Fruit fly (Drosophila melanogaster) whole organism, embryonic: ENCODE data around the gene CG8814.

Experiments used
- CG14710 ChIP-seq: fragments of 200-800 bp; sonication (Bioruptor generic); optimal IDR thresholded peaks from 3 replicates; lab custom pipeline; 2019; ENCODE audit warnings: missing biosample characterization, mild to moderate bottlenecking, missing genetic modification characterization, moderate library complexity
- CG14965 ChIP-seq: fragments of 200-800 bp; sonication (Bioruptor generic); optimal IDR thresholded peaks from 2 replicates; lab custom pipeline; 2016; ENCODE audit warnings: missing biosample characterization, missing genetic modification characterization, borderline replicate concordance
- CG15073 ChIP-seq: fragments of 200-800 bp; sonication (Bioruptor generic); optimal IDR thresholded peaks from 2 replicates; lab custom pipeline; 2016; ENCODE audit warnings: missing biosample characterization, missing genetic modification characterization
- CG15514 ChIP-seq: fragments of 200-800 bp; sonication (Bioruptor generic); optimal IDR thresholded peaks from 3 replicates; lab custom pipeline; 2017; ENCODE audit warnings: missing biosample characterization, missing genetic modification characterization, mild to moderate bottlenecking, moderate library complexity, missing genetic modification reagents
- CG15696 ChIP-seq: fragments of 200-800 bp; sonication (Bioruptor generic); optimal IDR thresholded peaks from 2 replicates; lab custom pipeline; 2019; ENCODE audit warnings: missing biosample characterization, mild to moderate bottlenecking, missing genetic modification characterization, moderate library complexity
- CG16813 ChIP-seq: fragments of 200-800 bp; sonication (Bioruptor generic); IDR thresholded peaks from 3 replicates; pipeline ENCODE4 v1.3.6; 2022; ENCODE audit warnings: missing biosample characterization, missing genetic modification characterization; ENCODE audit not compliant: partially characterized antibody
- CG16815 ChIP-seq: fragments of 200-800 bp; sonication (Bioruptor generic); optimal IDR thresholded peaks from 3 replicates; lab custom pipeline; 2017; ENCODE audit warnings: missing biosample characterization, mild to moderate bottlenecking, missing genetic modification characterization
- CG17385 ChIP-seq: fragments of 200-800 bp; sonication (Bioruptor generic); optimal IDR thresholded peaks from 3 replicates; lab custom pipeline; 2018; ENCODE audit warnings: missing biosample characterization, mild to moderate bottlenecking, missing genetic modification characterization
- CG18764 ChIP-seq: fragments of 200-800 bp; sonication (Bioruptor generic); optimal IDR thresholded peaks from 3 replicates; lab custom pipeline; 2016; ENCODE audit warnings: missing biosample characterization, missing genetic modification characterization
- CG2889 ChIP-seq: fragments of 200-800 bp; sonication (Bioruptor generic); IDR thresholded peaks from 3 replicates; pipeline ENCODE4 v1.3.6; 2022; ENCODE audit warnings: missing biosample characterization, missing genetic modification characterization
- CG31365 ChIP-seq: fragments of 200-800 bp; sonication (Bioruptor generic); optimal IDR thresholded peaks from 2 replicates; lab custom pipeline; 2018; ENCODE audit warnings: missing biosample characterization, mild to moderate bottlenecking, missing genetic modification characterization
- CG3163 ChIP-seq: fragments of 200-800 bp; sonication (Bioruptor generic); optimal IDR thresholded peaks from 3 replicates; lab custom pipeline; 2016; ENCODE audit warnings: missing biosample characterization, missing genetic modification characterization
- CG33557 ChIP-seq: fragments of 200-800 bp; sonication (Bioruptor generic); optimal IDR thresholded peaks from 2 replicates; lab custom pipeline; 2019; ENCODE audit warnings: missing biosample characterization, mild to moderate bottlenecking, missing genetic modification characterization, moderate library complexity
- CG43689 ChIP-seq: fragments of 200-800 bp; sonication (Bioruptor generic); IDR thresholded peaks from 2 replicates; pipeline ENCODE4 v1.3.6; 2022; ENCODE audit warnings: missing biosample characterization, missing genetic modification characterization
- CG4424 ChIP-seq: fragments of 200-800 bp; sonication (Bioruptor generic); optimal IDR thresholded peaks from 3 replicates; lab custom pipeline; 2016; ENCODE audit warnings: missing biosample characterization, missing genetic modification characterization
- CG7928 ChIP-seq: fragments of 200-800 bp; sonication (Bioruptor generic); optimal IDR thresholded peaks from 2 replicates; lab custom pipeline; 2017; ENCODE audit warnings: missing biosample characterization, mild to moderate bottlenecking, missing genetic modification characterization
- CG8388 ChIP-seq: fragments of 200-800 bp; sonication (Bioruptor generic); optimal IDR thresholded peaks from 2 replicates; lab custom pipeline; 2019; ENCODE audit warnings: missing biosample characterization, mild to moderate bottlenecking, missing genetic modification characterization, moderate library complexity
- Chrac-16 ChIP-seq: fragments of 200-800 bp; sonication (Bioruptor generic); optimal IDR thresholded peaks from 3 replicates; lab custom pipeline; 2016; ENCODE audit warnings: missing biosample characterization, missing genetic modification characterization
- D ChIP-seq, 2 experiments: fragments of 200-800 bp in 1 of 2; fragments of >200 bp in 1 of 2; sonication (Bioruptor generic) in 1 of 2; optimal IDR thresholded peaks; 2 replicates in 1 of 2; 3 replicates in 1 of 2; lab custom pipeline; 2017; ENCODE audit warnings: mild to moderate bottlenecking in 1 of 2, missing biosample characterization in 1 of 2, missing genetic modification characterization in 1 of 2, missing genetic modification reagents in 1 of 2
- Dbx ChIP-seq: fragments of 200-800 bp; sonication (Bioruptor generic); IDR thresholded peaks from 3 replicates; pipeline ENCODE4 v1.3.6; 2022; ENCODE audit warnings: missing biosample characterization, missing genetic modification characterization
- Dfd ChIP-seq, 2 experiments: fragments of >200 bp; optimal IDR thresholded peaks; 2 replicates each; lab custom pipeline; 2017; ENCODE audit warnings: missing biosample characterization in 2 of 2, missing genetic modification characterization in 2 of 2
- Dip2 ChIP-seq: fragments of 200-800 bp; sonication (Bioruptor generic); IDR thresholded peaks from 2 replicates; pipeline ENCODE4 v1.3.6; 2022; ENCODE audit warnings: missing biosample characterization, missing genetic modification characterization
- Hey ChIP-seq: fragments of 200-800 bp; sonication (Bioruptor generic); optimal IDR thresholded peaks from 3 replicates; lab custom pipeline; 2018; ENCODE audit warnings: missing biosample characterization, mild to moderate bottlenecking, missing genetic modification characterization
- HmgD ChIP-seq: fragments of 200-800 bp; sonication (Bioruptor generic); optimal IDR thresholded peaks from 3 replicates; lab custom pipeline; 2016; ENCODE audit warnings: missing biosample characterization, missing genetic modification characterization
- Hsf ChIP-seq: fragments of 200-800 bp; sonication (Bioruptor generic); optimal IDR thresholded peaks from 3 replicates; lab custom pipeline; 2016; ENCODE audit warnings: missing biosample characterization, missing genetic modification characterization
- Jarid2 ChIP-seq: fragments of 200-800 bp; sonication (Bioruptor generic); optimal IDR thresholded peaks from 3 replicates; lab custom pipeline; 2017; ENCODE audit warnings: mild to moderate bottlenecking, missing biosample characterization, missing genetic modification reagents, missing genetic modification characterization
- MTF-1 ChIP-seq: fragments of 200-800 bp; sonication (Bioruptor generic); optimal IDR thresholded peaks from 2 replicates; lab custom pipeline; 2018; ENCODE audit warnings: missing biosample characterization, mild to moderate bottlenecking, missing genetic modification characterization, borderline replicate concordance
- Rx ChIP-seq: fragments of 200-800 bp; sonication (Bioruptor generic); IDR thresholded peaks from 2 replicates; pipeline ENCODE4 v1.3.6; 2022; ENCODE audit warnings: missing biosample characterization, missing genetic modification characterization
- Six4 ChIP-seq: fragments of 200-800 bp; sonication (Bioruptor generic); optimal IDR thresholded peaks from 2 replicates; lab custom pipeline; 2016; ENCODE audit warnings: missing biosample characterization, missing genetic modification characterization
- Vsx1 ChIP-seq: fragments of 200-800 bp; sonication (Bioruptor generic); optimal IDR thresholded peaks from 2 replicates; lab custom pipeline; 2017; ENCODE audit warnings: missing biosample characterization, mild to moderate bottlenecking, missing genetic modification characterization, missing genetic modification reagents
- amos ChIP-seq: fragments of 200-800 bp; sonication (Bioruptor generic); IDR thresholded peaks from 2 replicates; pipeline ENCODE4 v1.3.6; 2022; ENCODE audit warnings: missing biosample characterization, missing genetic modification characterization; ENCODE audit not compliant: partially characterized antibody
- az2 ChIP-seq: fragments of 200-800 bp; sonication (Bioruptor generic); optimal IDR thresholded peaks from 3 replicates; lab custom pipeline; 2016; ENCODE audit warnings: missing biosample characterization, missing genetic modification characterization
- btn ChIP-seq: fragments of 200-800 bp; sonication (Bioruptor generic); optimal IDR thresholded peaks from 2 replicates; lab custom pipeline; 2016; ENCODE audit warnings: missing biosample characterization, missing genetic modification characterization
- cas ChIP-seq: fragments of 200-800 bp; sonication (Bioruptor generic); IDR thresholded peaks from 2 replicates; pipeline ENCODE4 v1.3.6; 2022; ENCODE audit warnings: missing biosample characterization, missing genetic modification characterization
- crp ChIP-seq, 2 experiments: fragments of 200-800 bp; sonication (Bioruptor generic); optimal IDR thresholded peaks; 2 replicates in 1 of 2; 3 replicates in 1 of 2; lab custom pipeline; 2017; ENCODE audit warnings: missing biosample characterization in 2 of 2, missing genetic modification characterization in 2 of 2, mild to moderate bottlenecking in 1 of 2, moderate library complexity in 1 of 2
- danr ChIP-seq: fragments of 200-800 bp; sonication (Bioruptor generic); IDR thresholded peaks from 2 replicates; pipeline ENCODE4 v1.3.6; 2022; ENCODE audit warnings: missing biosample characterization, missing genetic modification characterization
- dmrt11E ChIP-seq: fragments of 200-800 bp; sonication (Bioruptor generic); optimal IDR thresholded peaks from 3 replicates; lab custom pipeline; 2018; ENCODE audit warnings: missing biosample characterization, mild to moderate bottlenecking, missing genetic modification characterization, moderate library complexity
- ewg ChIP-seq: fragments of 200-800 bp; sonication (Bioruptor generic); optimal IDR thresholded peaks from 3 replicates; lab custom pipeline; 2017; ENCODE audit warnings: mild to moderate bottlenecking, missing biosample characterization, missing genetic modification reagents, missing genetic modification characterization
- fd3F ChIP-seq: fragments of 200-800 bp; sonication (Bioruptor generic); optimal IDR thresholded peaks from 2 replicates; lab custom pipeline; 2018; ENCODE audit warnings: missing biosample characterization, mild to moderate bottlenecking, missing genetic modification characterization, moderate library complexity
- fu2 ChIP-seq: fragments of 200-800 bp; sonication (Bioruptor generic); optimal IDR thresholded peaks from 2 replicates; lab custom pipeline; 2016; ENCODE audit warnings: missing biosample characterization, missing genetic modification characterization
- klu ChIP-seq: fragments of 200-800 bp; sonication (Bioruptor generic); IDR thresholded peaks from 2 replicates; pipeline ENCODE4 v1.3.6; 2022; ENCODE audit warnings: missing biosample characterization, missing genetic modification characterization
- pnt ChIP-seq: fragments of 200-800 bp; sonication (Bioruptor generic); optimal IDR thresholded peaks from 3 replicates; lab custom pipeline; 2016; ENCODE audit warnings: missing biosample characterization, missing genetic modification characterization
- sd ChIP-seq: fragments of 200-800 bp; sonication (Bioruptor generic); optimal IDR thresholded peaks from 3 replicates; lab custom pipeline; 2018; ENCODE audit warnings: missing biosample characterization, mild to moderate bottlenecking, missing genetic modification characterization, moderate library complexity
- slou ChIP-seq: fragments of 200-800 bp; sonication (Bioruptor generic); optimal IDR thresholded peaks from 3 replicates; lab custom pipeline; 2016; ENCODE audit warnings: missing biosample characterization, missing genetic modification characterization
- trem ChIP-seq: fragments of 200-800 bp; optimal IDR thresholded peaks from 3 replicates; lab custom pipeline; 2019; ENCODE audit warnings: missing biosample characterization, mild to moderate bottlenecking, missing genetic modification characterization, moderate library complexity
- vnd ChIP-seq: fragments of 200-800 bp; sonication (Bioruptor generic); IDR thresholded peaks from 3 replicates; pipeline ENCODE4 v1.3.6; 2022; ENCODE audit warnings: missing biosample characterization, missing genetic modification characterization; ENCODE audit not compliant: partially characterized antibody
- wdn ChIP-seq: fragments of 200-800 bp; sonication (Bioruptor generic); IDR thresholded peaks from 2 replicates; pipeline ENCODE4 v1.3.6; 2022; ENCODE audit warnings: missing biosample characterization, missing genetic modification characterization
- zen2 ChIP-seq: fragments of 200-800 bp; sonication (Bioruptor generic); IDR thresholded peaks from 3 replicates; pipeline ENCODE4 v1.3.6; 2022; ENCODE audit warnings: missing biosample characterization, missing genetic modification characterization; ENCODE audit not compliant: partially characterized antibody

Gene CG8814

DNA sequence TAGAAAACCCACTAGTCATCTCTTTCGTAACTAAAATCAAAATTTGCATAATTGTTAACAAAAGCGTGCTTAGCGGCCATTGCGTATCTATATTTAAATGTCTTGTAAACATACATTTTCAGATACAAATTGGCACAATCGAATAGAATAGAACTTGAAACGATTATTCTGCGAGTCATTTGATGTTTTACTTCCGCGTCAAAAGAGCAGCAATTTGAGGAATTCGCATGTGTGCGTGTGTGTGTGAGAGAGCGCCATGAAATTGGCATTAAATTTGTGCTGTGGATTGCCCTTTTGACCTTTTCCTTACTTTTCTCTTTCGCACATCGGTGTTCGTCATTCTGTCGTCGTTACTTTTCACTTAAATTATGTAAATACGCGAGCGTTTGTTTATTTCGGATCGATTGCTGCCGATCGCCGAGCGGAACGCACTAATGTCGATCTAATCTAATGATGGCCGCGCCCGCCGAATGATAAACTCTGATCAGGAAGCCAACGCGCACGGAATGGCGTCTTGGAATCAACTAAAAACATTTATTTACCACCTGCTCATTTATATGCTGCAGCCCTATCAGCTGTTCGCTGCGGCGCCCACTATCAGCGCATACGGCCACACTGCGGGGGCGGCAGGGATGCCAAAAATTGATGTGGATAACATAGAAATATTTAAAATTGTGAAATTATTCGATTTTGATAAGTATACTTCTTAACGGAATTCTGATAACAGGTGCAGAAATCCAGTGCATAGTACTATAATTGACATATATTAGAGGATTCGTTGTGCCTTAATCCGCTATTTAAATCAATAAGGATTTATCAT is 10.2 kb downstream of the CG8814 start (continued):
- TF ChIP-seq D (optimal IDR thresholded peaks at IDR 0.05; lab: Kevin White, UChicago) (no peak), D (GFP tag; optimal IDR thresholded peaks at IDR 0.05; lab: Kevin White, UChicago) (no peak), Dbx (peak; percentile 69), zen2 (GFP tag; lab: Robert Waterston, UW) (no peak; the same call in 2 of the 3 replicates), dmrt11E (tag; lab: Kevin White, UChicago) (no peak), Dip2 (GFP tag; lab: Robert Waterston, UW) (no peak), vnd (GFP tag; lab: Robert Waterston, UW) (no peak), CG18764 (GFP tag; lab: Kevin White, UChicago) (no peak), CG16813 (GFP tag; lab: Robert Waterston, UW) (peak; percentile 18; the same call in 2 of the 3 replicates), amos (peak; percentile 56; the same call in 1 of the 2 replicates), CG43689 (no peak), Dfd (GFP tag; optimal IDR thresholded peaks at IDR 0.05; lab: Kevin White, UChicago) (no peak), CG31365 (tag; lab: Kevin White, UChicago) (peak; percentile 44), CG4424 (GFP tag; lab: Kevin White, UChicago) (no peak), CG17385 (GFP tag; lab: Kevin White, UChicago) (peak; percentile 32), sd (tag; lab: Kevin White, UChicago) (peak; percentile 92), CG15696 (tag; lab: Kevin White, UChicago) (peak; percentile 11), trem (tag; lab: Kevin White, UChicago) (peak; percentile 34), CG33557 (GFP tag; lab: Kevin White, UChicago) (peak; percentile 19), Jarid2 (GFP tag; lab: Kevin White, UChicago) (peak; percentile 93), HmgD (GFP tag; lab: Kevin White, UChicago) (no peak), CG14710 (tag; lab: Kevin White, UChicago) (peak; percentile 56), btn (GFP tag; lab: Kevin White, UChicago) (no peak), Hsf (no peak), Chrac-16 (GFP tag; lab: Kevin White, UChicago) (no peak), fd3F (GFP tag; lab: Kevin White, UChicago) (no peak), Vsx1 (no peak), Rx (GFP tag; lab: Robert Waterston, UW) (no peak), pnt (GFP tag; lab: Kevin White, UChicago) (no peak), CG15073 (GFP tag; lab: Kevin White, UChicago) (no peak), CG8388 (GFP tag; lab: Kevin White, UChicago) (peak; percentile 4), slou (GFP tag; lab: Kevin White, UChicago) (no peak), wdn (GFP tag; lab: Robert Waterston, UW) (no peak), CG14965 (GFP tag; lab: Kevin White, UChicago) (no peak), Hey (tag; lab: Kevin White, UChicago) (peak; percentile 31), MTF-1 (GFP tag; lab: Kevin White, UChicago) (peak; percentile 75), CG2889 (GFP tag; lab: Robert Waterston, UW) (no peak), CG15514 (GFP tag; lab: Kevin White, UChicago) (peak; percentile 91), crp (GFP tag; optimal IDR thresholded peaks at IDR 0.05; lab: Kevin White, UChicago) (peak; percentile 91 to 99), az2 (GFP tag; lab: Kevin White, UChicago) (no peak), klu (GFP tag; lab: Robert Waterston, UW) (peak; percentile 77), CG7928 (GFP tag; lab: Kevin White, UChicago) (peak; percentile 99), fu2 (GFP tag; lab: Kevin White, UChicago) (no peak), ewg (GFP tag; lab: Kevin White, UChicago) (no peak), CG3163 (GFP tag; lab: Kevin White, UChicago) (peak; percentile 8), cas (GFP tag; lab: Robert Waterston, UW) (0 out of 2 replicates have a peak, but pooled peaks have one; percentile 15), CG16815 (GFP tag; lab: Kevin White, UChicago) (no peak), Six4 (GFP tag; lab: Kevin White, UChicago) (no peak), danr (GFP tag; lab: Robert Waterston, UW) (no peak)
